Fruit fly (Drosophila melanogaster) whole organism, adult: ENCODE results near the gene Vha36-3.

Experiments
- CG11617 ChIP-seq: fragments of 200-800 bp; sonication (Bioruptor generic); optimal IDR thresholded peaks from 2 replicates; lab custom pipeline; 2017; ENCODE audit warnings: mild to moderate bottlenecking, missing biosample characterization, missing genetic modification reagents, missing genetic modification characterization
- CG12768 ChIP-seq: fragments of 200-800 bp; sonication (Bioruptor generic); optimal IDR thresholded peaks from 2 replicates; lab custom pipeline; 2017; ENCODE audit warnings: missing biosample characterization, missing genetic modification characterization, mild to moderate bottlenecking, moderate library complexity, missing genetic modification reagents
- CG14711 ChIP-seq: fragments of 200-800 bp; sonication (Bioruptor generic); optimal IDR thresholded peaks from 2 replicates; lab custom pipeline; 2018; ENCODE audit warnings: missing biosample characterization, mild to moderate bottlenecking, missing genetic modification characterization, moderate library complexity
- CG1620 ChIP-seq: fragments of 200-800 bp; sonication (Bioruptor generic); optimal IDR thresholded peaks from 2 replicates; lab custom pipeline; 2016; ENCODE audit warnings: missing biosample characterization, missing genetic modification characterization
- CG33017 ChIP-seq: fragments of 200-800 bp; sonication (Bioruptor generic); optimal IDR thresholded peaks from 2 replicates; lab custom pipeline; 2018; ENCODE audit warnings: missing biosample characterization, mild to moderate bottlenecking, missing genetic modification characterization, moderate library complexity
- CG5204 ChIP-seq: fragments of 200-800 bp; sonication (Bioruptor generic); optimal IDR thresholded peaks from 2 replicates; lab custom pipeline; 2016; ENCODE audit warnings: missing biosample characterization, missing genetic modification characterization
- CG7045 ChIP-seq: fragments of 200-800 bp; sonication (Bioruptor generic); optimal IDR thresholded peaks from 2 replicates; lab custom pipeline; 2017; ENCODE audit warnings: missing biosample characterization, mild to moderate bottlenecking, missing genetic modification characterization
- CG7101 ChIP-seq: fragments of 200-800 bp; sonication (Bioruptor generic); optimal IDR thresholded peaks from 2 replicates; lab custom pipeline; 2018; ENCODE audit warnings: missing biosample characterization, mild to moderate bottlenecking, missing genetic modification characterization, moderate library complexity
- Clk ChIP-seq: fragments of 200-800 bp; sonication (Bioruptor generic); optimal IDR thresholded peaks from 2 replicates; lab custom pipeline; 2017; ENCODE audit warnings: missing biosample characterization, missing genetic modification characterization
- Crg-1 ChIP-seq: fragments of 200-800 bp; sonication (Bioruptor generic); optimal IDR thresholded peaks from 2 replicates; lab custom pipeline; 2016; ENCODE audit warnings: missing biosample characterization, missing genetic modification characterization
- Hr96 ChIP-seq: fragments of 200-800 bp; sonication (Bioruptor generic); optimal IDR thresholded peaks from 2 replicates; lab custom pipeline; 2016; ENCODE audit warnings: missing biosample characterization, missing genetic modification characterization
- Mnt ChIP-seq: fragments of 200-800 bp; sonication (Bioruptor generic); optimal IDR thresholded peaks from 2 replicates; lab custom pipeline; 2016; ENCODE audit warnings: missing biosample characterization, mild to moderate bottlenecking, missing genetic modification characterization
- bab1 ChIP-seq: fragments of 200-800 bp; sonication (Bioruptor generic); optimal IDR thresholded peaks from 3 replicates; lab custom pipeline; 2019; ENCODE audit warnings: missing biosample characterization, mild to moderate bottlenecking, missing genetic modification characterization, moderate library complexity
- cic ChIP-seq: fragments of 200-800 bp; sonication (Bioruptor generic); optimal IDR thresholded peaks from 2 replicates; lab custom pipeline; 2017; ENCODE audit warnings: missing biosample characterization, mild to moderate bottlenecking, missing genetic modification characterization, moderate library complexity
- cnc ChIP-seq, 2 experiments: fragments of >200 bp; optimal IDR thresholded peaks; 2 replicates each; lab custom pipeline; 2017
- kay ChIP-seq: fragments of 200-800 bp; sonication (Bioruptor generic); peaks from one replicate; lab custom pipeline; 2016; ENCODE audit warnings: missing biosample characterization, missing genetic modification characterization, borderline replicate concordance
- ovo ChIP-seq: fragments of 200-800 bp; sonication (Bioruptor generic); optimal IDR thresholded peaks from 2 replicates; lab custom pipeline; 2016; ENCODE audit warnings: missing biosample characterization, missing genetic modification characterization
- pad ChIP-seq: fragments of 200-800 bp; sonication (Bioruptor generic); optimal IDR thresholded peaks from 3 replicates; lab custom pipeline; 2017; ENCODE audit warnings: missing biosample characterization, missing genetic modification characterization, mild to moderate bottlenecking, moderate library complexity, missing genetic modification reagents
- tj ChIP-seq: fragments of 200-800 bp; sonication (Bioruptor generic); optimal IDR thresholded peaks from 3 replicates; lab custom pipeline; 2017; ENCODE audit warnings: missing biosample characterization, mild to moderate bottlenecking, missing genetic modification characterization, moderate library complexity
- toe ChIP-seq: fragments of 200-800 bp; sonication (Bioruptor generic); optimal IDR thresholded peaks from 2 replicates; lab custom pipeline; 2016; ENCODE audit warnings: missing biosample characterization, missing genetic modification characterization

Gene Vha36-3

DNA sequence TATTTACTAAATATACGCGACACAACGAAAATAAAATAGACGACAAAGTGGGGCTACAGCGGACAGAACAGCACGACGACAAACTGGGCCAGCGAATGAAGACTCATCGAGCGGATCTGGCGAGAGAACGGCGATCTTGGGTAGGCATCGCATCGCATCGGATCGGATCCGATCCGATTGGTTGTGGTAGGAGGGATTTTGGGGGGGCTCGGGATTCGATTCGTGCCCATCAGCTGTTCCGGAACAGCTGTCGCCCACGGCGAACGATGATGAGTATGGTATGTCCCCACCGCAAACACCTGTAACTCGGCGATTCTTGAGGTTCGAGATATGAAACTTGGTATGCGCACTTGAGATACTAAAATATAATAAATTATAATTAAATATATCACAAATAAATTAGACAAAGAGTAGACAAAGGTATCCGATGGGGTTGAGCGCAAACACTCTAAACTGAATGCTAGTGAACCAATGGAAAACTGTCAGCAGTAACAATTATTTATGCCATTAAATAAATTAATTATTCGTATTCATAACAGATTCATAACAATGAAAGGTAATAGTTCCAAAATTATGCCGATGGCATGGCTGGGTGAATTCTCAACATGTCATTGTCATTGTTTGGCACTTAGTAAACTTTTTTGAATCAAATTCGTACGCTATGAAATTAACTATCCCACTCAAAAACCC, at the start of gene Vha36-3, which contains the start of gene AANATL7:
TSS of gene Vha36-3 (minus strand) at position 242 of the 690 bp plus-strand sequence.
TSS of gene AANATL7 (plus strand) at position 640 of the 690 bp plus-strand sequence.
- no peak for TF ChIP-seq ovo (GFP tag; lab: Kevin White, UChicago)
- TF ChIP-seq Clk (GFP tag; lab: Kevin White, UChicago), result no peak
- TF ChIP-seq CG1620, result no peak
- TF ChIP-seq cic (GFP tag; lab: Kevin White, UChicago), result no peak
- no peak for TF ChIP-seq CG33017 (tag; lab: Kevin White, UChicago)
- no peak for TF ChIP-seq CG7101 (tag; lab: Kevin White, UChicago)
- TF ChIP-seq kay (GFP tag; lab: Kevin White, UChicago), result no peak
- TF ChIP-seq cnc (optimal IDR thresholded peaks at IDR 0.05; lab: Kevin White, UChicago), result no peak
- no peak for TF ChIP-seq tj (GFP tag; lab: Kevin White, UChicago)
- no peak for TF ChIP-seq pad
- TF ChIP-seq Hr96 (GFP tag; lab: Kevin White, UChicago), result no peak
- no peak for TF ChIP-seq toe
- no peak for TF ChIP-seq CG14711 (tag; lab: Kevin White, UChicago)
- TF ChIP-seq CG7045, result no peak
- no peak for TF ChIP-seq Mnt (GFP tag; lab: Kevin White, UChicago)
- no peak for TF ChIP-seq Crg-1 (GFP tag; lab: Kevin White, UChicago)
- no peak for TF ChIP-seq CG12768
- TF ChIP-seq bab1 (GFP tag; lab: Kevin White, UChicago), result no peak
- no peak for TF ChIP-seq CG5204 (GFP tag; lab: Kevin White, UChicago)

DNA sequence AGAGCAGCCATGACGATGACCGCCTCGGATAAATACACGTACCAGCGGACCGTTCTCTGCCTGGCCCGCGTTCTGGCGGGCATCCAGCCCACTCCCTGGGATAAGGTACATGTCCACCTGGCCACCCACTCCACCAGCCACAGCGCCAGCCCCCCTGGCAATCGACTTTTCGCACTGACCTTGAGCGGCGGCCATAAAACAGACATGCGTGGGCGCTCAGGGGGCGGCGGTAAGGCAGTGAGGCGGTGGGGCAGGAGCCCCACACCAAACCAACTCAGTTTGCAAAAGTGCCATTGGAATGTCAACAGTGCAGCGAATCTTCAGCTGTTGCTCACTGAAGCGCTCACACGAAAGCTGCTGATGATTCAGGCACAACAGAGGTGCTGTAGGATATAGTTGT, 44.6 kb upstream of the Vha36-3 start:
- TF ChIP-seq ovo (GFP tag; lab: Kevin White, UChicago) (no peak), CG5204 (GFP tag; lab: Kevin White, UChicago) (no peak), toe (no peak), Crg-1 (GFP tag; lab: Kevin White, UChicago) (no peak), CG12768 (no peak), CG14711 (tag; lab: Kevin White, UChicago) (no peak), cnc (optimal IDR thresholded peaks at IDR 0.05; lab: Kevin White, UChicago) (no peak), CG7045 (no peak), CG11617 (no peak), CG33017 (tag; lab: Kevin White, UChicago) (no peak), CG1620 (no peak), Clk (GFP tag; lab: Kevin White, UChicago) (no peak), tj (GFP tag; lab: Kevin White, UChicago) (no peak)

DNA sequence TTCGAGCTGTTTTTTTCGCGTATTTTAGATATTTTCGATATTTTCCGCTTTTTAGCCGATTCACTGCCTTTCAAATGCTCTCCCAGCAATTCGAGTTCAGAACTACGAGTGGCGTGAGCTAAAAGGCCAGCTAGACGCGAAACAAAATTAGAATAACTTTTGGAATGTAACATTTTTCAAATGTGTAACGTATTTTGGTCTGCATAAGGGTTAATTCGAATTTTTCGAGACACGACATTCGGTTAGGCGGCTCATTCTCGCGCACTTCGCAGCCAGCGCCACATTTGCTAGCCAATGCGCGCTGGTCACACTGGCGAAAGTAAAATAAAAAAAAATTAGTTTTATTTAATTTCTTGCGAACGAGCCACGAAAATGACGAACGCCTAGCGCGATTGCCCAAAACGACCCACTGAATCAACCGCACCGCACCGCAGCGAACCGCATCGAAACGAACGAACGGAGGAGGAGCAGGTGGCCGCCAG, 44.2 kb upstream of the Vha36-3 start, which contains the start of the genes brv3 and Pi4KIIIalpha:
TSS of gene brv3 (minus strand) at position 51 of the 482 bp plus-strand sequence.
TSS of gene Pi4KIIIalpha (plus strand) at position 280 of the 482 bp plus-strand sequence.
- TF ChIP-seq cnc (optimal IDR thresholded peaks at IDR 0.05; lab: Kevin White, UChicago) (no peak), bab1 (GFP tag; lab: Kevin White, UChicago) (peak; percentile 6), Mnt (GFP tag; lab: Kevin White, UChicago) (peak; percentile 2)

DNA sequence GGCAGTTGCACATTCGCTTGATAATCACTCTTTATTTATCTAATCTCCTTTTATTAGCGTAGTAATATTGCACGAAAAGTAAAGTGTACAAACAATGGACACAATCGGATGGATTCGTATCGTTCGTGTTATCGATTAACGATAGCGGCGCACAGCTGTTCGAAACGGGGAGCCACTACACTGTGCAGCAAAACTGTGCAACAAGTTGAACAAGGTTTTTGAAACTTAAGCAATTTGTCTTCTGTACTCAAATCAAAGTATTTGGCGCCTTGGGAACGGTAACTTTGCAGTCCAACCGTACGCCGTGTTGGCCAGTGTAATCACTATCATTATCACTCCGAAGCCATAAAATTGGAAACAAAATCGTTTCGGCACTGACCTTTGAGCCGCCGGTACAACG, 39.3 kb upstream of the Vha36-3 start, which contains the start of the genes Tsp3A and Seipin:
TSS of gene Tsp3A (minus strand) at position 88 of the 400 bp plus-strand sequence.
TSS of gene Seipin (plus strand) at position 149 of the 400 bp plus-strand sequence.
- peak; percentile 48 for TF ChIP-seq CG1620
- peak; percentile 87 for TF ChIP-seq tj (GFP tag; lab: Kevin White, UChicago)
- peak; percentile 84 for TF ChIP-seq bab1 (GFP tag; lab: Kevin White, UChicago)
- TF ChIP-seq cic (GFP tag; lab: Kevin White, UChicago), result peak; percentile 60
- TF ChIP-seq CG33017 (tag; lab: Kevin White, UChicago), result peak; percentile 83
- TF ChIP-seq Crg-1 (GFP tag; lab: Kevin White, UChicago), result peak; percentile 51
- TF ChIP-seq Mnt (GFP tag; lab: Kevin White, UChicago), result peak; percentile 61
- TF ChIP-seq CG14711 (tag; lab: Kevin White, UChicago), result peak; percentile 84
- no peak for TF ChIP-seq toe
- TF ChIP-seq CG7045, result peak; percentile 79
- TF ChIP-seq CG7101 (tag; lab: Kevin White, UChicago), result peak; percentile 88
- TF ChIP-seq CG12768, result peak; percentile 97
- peak; percentile 88 for TF ChIP-seq CG11617
- TF ChIP-seq cnc (optimal IDR thresholded peaks at IDR 0.05; lab: Kevin White, UChicago), result no peak
- TF ChIP-seq CG5204 (GFP tag; lab: Kevin White, UChicago), result no peak
- TF ChIP-seq Hr96 (GFP tag; lab: Kevin White, UChicago), result no peak
- peak; percentile 30 for TF ChIP-seq ovo (GFP tag; lab: Kevin White, UChicago)
- peak; percentile 75 for TF ChIP-seq pad
- no peak for TF ChIP-seq kay (GFP tag; lab: Kevin White, UChicago)
- TF ChIP-seq Clk (GFP tag; lab: Kevin White, UChicago), result peak; percentile 67

DNA sequence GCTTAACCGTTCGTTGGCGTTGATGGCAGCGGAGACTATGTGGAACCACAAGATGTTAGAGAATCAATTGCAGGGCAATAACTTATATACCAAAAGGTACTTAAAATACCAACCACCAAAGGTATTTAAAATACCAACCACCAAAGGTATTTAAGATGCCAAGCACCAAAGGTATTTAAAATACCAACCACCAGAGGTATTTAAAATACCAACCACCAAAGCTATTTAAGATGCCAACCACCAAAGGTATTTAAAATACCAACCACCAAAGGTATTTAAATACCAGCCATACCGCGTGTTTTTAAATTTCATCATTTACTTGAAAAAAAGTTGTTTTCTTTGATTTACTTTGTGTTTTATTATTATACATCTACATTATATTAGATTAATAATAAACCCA, 37.1 kb upstream of the Vha36-3 start:
- TF ChIP-seq toe (no peak), CG7101 (tag; lab: Kevin White, UChicago) (no peak), CG12768 (no peak), tj (GFP tag; lab: Kevin White, UChicago) (no peak), bab1 (GFP tag; lab: Kevin White, UChicago) (no peak), CG7045 (no peak), Mnt (GFP tag; lab: Kevin White, UChicago) (no peak), cnc (optimal IDR thresholded peaks at IDR 0.05; lab: Kevin White, UChicago) (no peak), CG14711 (tag; lab: Kevin White, UChicago) (no peak), Crg-1 (GFP tag; lab: Kevin White, UChicago) (no peak), CG11617 (no peak), ovo (GFP tag; lab: Kevin White, UChicago) (no peak), CG5204 (GFP tag; lab: Kevin White, UChicago) (no peak), CG1620 (no peak), CG33017 (tag; lab: Kevin White, UChicago) (no peak), cic (GFP tag; lab: Kevin White, UChicago) (no peak), pad (no peak)
